Fruit fly (Drosophila melanogaster) whole organism, prepupa: ENCODE data around the gene nxf4.

ENCODE experiments used
- CG10669 ChIP-seq: fragments of 200-800 bp; sonication (Bioruptor generic); optimal IDR thresholded peaks from 3 replicates; lab custom pipeline; 2018; ENCODE audit warnings: missing biosample characterization, mild to moderate bottlenecking, missing genetic modification characterization, moderate library complexity
- CG15336 ChIP-seq: fragments of 200-800 bp; sonication (Bioruptor generic); IDR thresholded peaks from 2 replicates; pipeline ENCODE4 v1.3.6; 2022; ENCODE audit warnings: missing biosample characterization, missing genetic modification characterization
- CG3919 ChIP-seq: fragments of 200-800 bp; sonication (Bioruptor generic); optimal IDR thresholded peaks from 3 replicates; lab custom pipeline; 2016; ENCODE audit warnings: missing biosample characterization, missing genetic modification characterization
- OdsH ChIP-seq: fragments of 200-800 bp; sonication (Bioruptor generic); optimal IDR thresholded peaks from 3 replicates; lab custom pipeline; 2016; ENCODE audit warnings: missing biosample characterization, missing genetic modification characterization
- dsx ChIP-seq: fragments of 200-800 bp; optimal IDR thresholded peaks from 3 replicates; lab custom pipeline; 2019; ENCODE audit warnings: missing biosample characterization, mild to moderate bottlenecking, missing genetic modification characterization, moderate library complexity; ENCODE audit not compliant: poor library complexity, severe bottlenecking
- spab ChIP-seq: fragments of 200-800 bp; sonication (Bioruptor generic); optimal IDR thresholded peaks from 2 replicates; lab custom pipeline; 2017; ENCODE audit warnings: missing biosample characterization, mild to moderate bottlenecking, missing genetic modification characterization, missing genetic modification reagents

DNA sequence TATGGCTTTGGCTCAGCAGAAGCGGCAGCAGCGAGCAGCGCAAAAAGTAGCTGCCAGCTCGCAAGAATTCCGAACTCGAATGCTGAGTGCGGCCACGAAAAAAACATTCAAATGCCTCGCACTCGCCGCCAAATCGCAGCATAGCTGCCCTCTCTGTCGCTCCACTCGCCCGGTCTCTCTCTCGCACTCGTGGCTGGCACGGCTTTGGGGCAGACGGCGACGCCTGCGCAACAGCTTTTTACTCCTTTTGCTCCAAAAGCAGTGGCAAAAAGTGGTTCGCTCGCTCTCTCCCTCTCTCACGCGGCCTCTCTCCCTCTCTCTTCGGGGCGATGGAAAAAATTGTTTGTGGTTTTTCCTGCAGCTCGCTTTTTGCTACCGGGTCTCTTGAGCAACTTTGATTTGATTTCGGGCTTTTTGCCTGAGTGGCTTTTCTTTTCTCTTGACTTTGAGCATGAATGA is 36.9 kb upstream of the nxf4 start, which contains the start of gene rn:
- TF ChIP-seq dsx (GFP tag; lab: Kevin White, UChicago) (peak; percentile 12), CG10669 (GFP tag; lab: Kevin White, UChicago) (no peak), OdsH (GFP tag; lab: Kevin White, UChicago) (no peak), CG3919 (GFP tag; lab: Kevin White, UChicago) (no peak), CG15336 (GFP tag; lab: Robert Waterston, UW) (0 out of 2 replicates have a peak, but pooled peaks have one; percentile 15), spab (GFP tag; lab: Kevin White, UChicago) (no peak)
